Worm (Caenorhabditis elegans): Measurements from ENCODE around the gene K10D11.2.

Gene K10D11.2

ce11 chrIV:13029674-13030466, 51.1 kb downstream of the K10D11.2 start:
- no peak for TF ChIP-seq scrt-1 (GFP tag; IDR thresholded peaks at IDR 0.05)
- no peak for TF ChIP-seq sea-1 (GFP tag; conservative IDR thresholded peaks at IDR 0.05)
- TF ChIP-seq hmbx-1 (tag; optimal IDR thresholded peaks at IDR 0.05), result no peak
- peak; percentile 91 for TF ChIP-seq hmg-4 (GFP tag; optimal IDR thresholded peaks at IDR 0.05)
- no peak for TF ChIP-seq tbx-11 (GFP tag; IDR thresholded peaks at IDR 0.05)
- TF ChIP-seq B0310.2 (tag; optimal IDR thresholded peaks at IDR 0.05), result no peak
- no peak for TF ChIP-seq aly-1 (tag; optimal IDR thresholded peaks at IDR 0.05)
- peak; percentile 77 for TF ChIP-seq F13C5.2 (tag; optimal IDR thresholded peaks at IDR 0.05)
- 0 out of 2 replicates have a peak, but pooled peaks have one; percentile 19 for TF ChIP-seq pes-1 (GFP tag; IDR thresholded peaks at IDR 0.05)
- TF ChIP-seq flt-1 (GFP tag; IDR thresholded peaks at IDR 0.05), result no peak
- TF ChIP-seq ceh-36 (tag; optimal IDR thresholded peaks at IDR 0.05), result no peak
- no peak for TF ChIP-seq ama-1 (optimal IDR thresholded peaks at IDR 0.05)
- no peak for TF ChIP-seq ceh-13 (GFP tag; optimal IDR thresholded peaks at IDR 0.05)
- peak; percentile 46 for TF ChIP-seq ets-7 (tag; optimal IDR thresholded peaks at IDR 0.05)
- TF ChIP-seq tra-4 (tag; optimal IDR thresholded peaks at IDR 0.05), result no peak

ce11 chrIV:13030467-13031299, 51.9 kb downstream of the K10D11.2 start:
- TF ChIP-seq F13C5.2 (tag; optimal IDR thresholded peaks at IDR 0.05) (peak; percentile 12), tbx-37 (GFP tag; conservative IDR thresholded peaks at IDR 0.05) (no peak), ceh-13 (GFP tag; optimal IDR thresholded peaks at IDR 0.05) (no peak), hmg-4 (GFP tag; optimal IDR thresholded peaks at IDR 0.05) (peak; percentile 43)

Measured in whole organism, early embryonic.